Fruit fly (Drosophila melanogaster): ENCODE data around the gene bif.

DNA sequence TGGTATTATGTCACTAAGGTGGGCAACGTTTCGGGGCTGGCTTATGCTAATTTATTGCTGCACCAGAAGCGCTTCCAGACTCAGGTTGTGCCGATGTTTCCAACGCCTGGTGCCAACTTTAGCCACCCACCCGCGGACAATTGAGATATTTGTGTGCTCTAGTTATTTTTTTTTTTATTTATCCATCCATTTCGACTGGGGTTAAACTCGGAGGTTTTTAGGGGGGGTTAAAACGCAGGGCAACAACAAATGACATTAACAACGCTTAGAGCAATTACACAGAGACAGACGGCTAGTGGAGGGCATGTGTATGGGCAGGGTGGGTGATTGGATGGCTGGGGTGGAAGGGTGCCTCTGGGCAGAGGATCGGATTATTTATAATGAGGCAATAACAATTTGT lies 47.1 kb upstream of the bif start:
- TF ChIP-seq ttk (optimal IDR thresholded peaks at IDR 0.05) (no peak), Myc (optimal IDR thresholded peaks at IDR 0.05) (no peak), h (optimal IDR thresholded peaks at IDR 0.05) (no peak), Sin3A (optimal IDR thresholded peaks at IDR 0.05) (no peak)

Measured in Kc167 (cell line).